Worm (Caenorhabditis elegans): Measurements from ENCODE around the gene ZK353.10.

DNA sequence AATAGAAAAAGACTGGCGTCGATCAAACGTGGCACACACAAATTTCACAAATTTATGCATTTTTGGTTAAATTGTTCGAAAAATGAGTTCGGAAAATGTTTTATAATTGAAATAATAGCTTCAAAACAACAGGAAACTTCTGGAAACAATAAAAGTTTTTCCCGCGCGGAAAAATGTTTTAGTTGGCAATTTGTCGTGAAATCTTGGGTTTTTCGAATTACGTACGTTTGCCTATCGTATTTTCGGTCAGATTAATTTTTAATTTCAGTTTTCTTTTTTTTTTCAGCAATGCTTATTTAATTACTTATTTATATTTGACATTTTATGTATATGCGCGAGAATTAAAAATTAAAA is 38.8 kb downstream of the ZK353.10 start:
- TF ChIP-seq nhr-77 (tag; optimal IDR thresholded peaks at IDR 0.05) = no peak
- no peak for TF ChIP-seq nhr-11 (tag; optimal IDR thresholded peaks at IDR 0.05)
- no peak for TF ChIP-seq fkh-10 (GFP tag; optimal IDR thresholded peaks at IDR 0.05)
- TF ChIP-seq R02D3.7 (tag; optimal IDR thresholded peaks at IDR 0.05) = no peak
- TF ChIP-seq elt-1 (tag; optimal IDR thresholded peaks at IDR 0.05) = no peak
- TF ChIP-seq nhr-12 (tag; optimal IDR thresholded peaks at IDR 0.05) = no peak
- no peak for TF ChIP-seq nhr-237 (tag; optimal IDR thresholded peaks at IDR 0.05)
- TF ChIP-seq elt-2 (tag; optimal IDR thresholded peaks at IDR 0.05) = no peak
- no peak for TF ChIP-seq elt-3 (tag; optimal IDR thresholded peaks at IDR 0.05)
- no peak for TF ChIP-seq nfya-1 (tag; optimal IDR thresholded peaks at IDR 0.05; ENCODE audit: insufficient read depth)
- no peak for TF ChIP-seq lin-15B (tag; optimal IDR thresholded peaks at IDR 0.05)
- TF ChIP-seq unc-39 (tag; optimal IDR thresholded peaks at IDR 0.05) = no peak
- no peak for TF ChIP-seq ama-1 (optimal IDR thresholded peaks at IDR 0.05)

Data from whole organism, L3 larva.